Fruit fly (Drosophila melanogaster): ENCODE measurements around the gene ear.
A peak's percentile ranks its signal among the peaks of the same experiment; 100 is the strongest.

The ear gene

DNA sequence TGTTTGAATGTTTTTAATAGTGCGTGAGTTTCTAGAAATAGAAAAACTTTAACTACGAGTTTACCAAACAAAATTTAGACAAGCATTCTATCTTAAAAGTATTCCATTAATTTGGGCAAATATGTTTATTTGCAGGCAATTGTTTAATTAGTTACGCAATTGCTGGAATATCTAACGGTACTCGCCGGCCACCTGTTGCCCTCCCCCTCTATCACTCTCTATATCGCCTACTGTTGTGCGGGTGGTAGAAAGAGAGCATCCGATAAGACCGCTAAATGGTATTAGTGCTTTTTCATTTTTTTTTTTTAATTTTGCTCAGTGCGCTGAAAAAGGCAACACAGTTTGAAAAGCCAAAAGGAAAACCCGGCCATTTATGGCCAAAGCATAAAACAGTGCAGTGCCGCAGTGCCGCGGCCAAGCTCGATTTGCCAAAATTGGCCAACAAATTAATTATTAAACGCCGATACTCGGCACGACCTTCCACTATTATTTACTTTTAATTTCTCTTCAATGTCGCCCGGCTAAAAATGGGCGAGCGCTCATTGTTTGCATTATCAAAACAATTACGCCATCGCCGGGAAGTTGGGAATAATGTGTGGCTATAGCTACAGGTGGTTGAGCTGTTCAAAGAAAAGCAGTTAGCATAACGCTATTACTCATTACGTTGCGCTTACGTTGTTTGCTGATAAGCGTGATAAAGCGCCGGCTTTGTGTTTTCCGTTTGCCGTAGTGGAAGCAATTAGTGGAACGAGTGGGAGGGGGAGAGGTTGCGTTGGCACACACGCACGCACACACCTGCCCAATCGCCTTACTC is 30.5 kb upstream of the ear start (continued):
- no peak for TF ChIP-seq Lpt (GFP tag; optimal IDR thresholded peaks at IDR 0.05)
- no peak for TF ChIP-seq CG3726 (GFP tag; IDR thresholded peaks at IDR 0.05)
- TF ChIP-seq CG2678 (tag; optimal IDR thresholded peaks at IDR 0.05): no peak
- no peak for TF ChIP-seq CG4617 (GFP tag; optimal IDR thresholded peaks at IDR 0.05; ENCODE audit: borderline replicate concordance)
- TF ChIP-seq kah (GFP tag; optimal IDR thresholded peaks at IDR 0.05): peak; percentile 78
- no peak for TF ChIP-seq chinmo (GFP tag; IDR thresholded peaks at IDR 0.05; ENCODE audit: partially characterized antibody)
- peak; percentile 14 for TF ChIP-seq grn (GFP tag; optimal IDR thresholded peaks at IDR 0.05)
- no peak for TF ChIP-seq odd (GFP tag; optimal IDR thresholded peaks at IDR 0.05)
- peak; percentile 18 for TF ChIP-seq CG12769 (tag; optimal IDR thresholded peaks at IDR 0.05)
- no peak for TF ChIP-seq lov (optimal IDR thresholded peaks at IDR 0.05)
- no peak for TF ChIP-seq lov (GFP tag; IDR thresholded peaks at IDR 0.05)
- peak; percentile 19 for TF ChIP-seq sug (tag; optimal IDR thresholded peaks at IDR 0.05)
- TF ChIP-seq Aef1 (GFP tag; IDR thresholded peaks at IDR 0.05): no peak
- no peak for TF ChIP-seq CG4707 (GFP tag; optimal IDR thresholded peaks at IDR 0.05)
- no peak for TF ChIP-seq CG31365 (tag; optimal IDR thresholded peaks at IDR 0.05)
- TF ChIP-seq Atf3 (GFP tag; optimal IDR thresholded peaks at IDR 0.05): no peak
- no peak for TF ChIP-seq repo (GFP tag; optimal IDR thresholded peaks at IDR 0.05)
- TF ChIP-seq CG11247 (GFP tag; IDR thresholded peaks at IDR 0.05): no peak
- TF ChIP-seq Hr39 (optimal IDR thresholded peaks at IDR 0.05): no peak
- no peak for TF ChIP-seq Blimp-1 (GFP tag; optimal IDR thresholded peaks at IDR 0.05)
- no peak for TF ChIP-seq vvl (GFP tag; IDR thresholded peaks at IDR 0.05)
- TF ChIP-seq CkIIα-i1 (GFP tag; IDR thresholded peaks at IDR 0.05): no peak
- no peak for TF ChIP-seq Meics (GFP tag; optimal IDR thresholded peaks at IDR 0.05)
- TF ChIP-seq Six4 (GFP tag; optimal IDR thresholded peaks at IDR 0.05): no peak
- no peak for TF ChIP-seq CG7839 (tag; optimal IDR thresholded peaks at IDR 0.05)
- TF ChIP-seq CG10543 (GFP tag; optimal IDR thresholded peaks at IDR 0.05): no peak
- no peak for TF ChIP-seq fru (optimal IDR thresholded peaks at IDR 0.05)
- TF ChIP-seq CG9437 (GFP tag; optimal IDR thresholded peaks at IDR 0.05): peak; percentile 99
- TF ChIP-seq CG8089 (GFP tag; optimal IDR thresholded peaks at IDR 0.05): no peak
- no peak for TF ChIP-seq MTF-1 (GFP tag; optimal IDR thresholded peaks at IDR 0.05; ENCODE audit: borderline replicate concordance)
- no peak for TF ChIP-seq CG7372 (GFP tag; IDR thresholded peaks at IDR 0.05)
- no peak for TF ChIP-seq CG10979 (tag; optimal IDR thresholded peaks at IDR 0.05)
- peak in 1 of 2 experiments; percentile 9 for TF ChIP-seq eve (GFP tag; optimal IDR thresholded peaks at IDR 0.05)
- TF ChIP-seq ash1 (GFP tag; optimal IDR thresholded peaks at IDR 0.05): no peak
- peak; percentile 74 for TF ChIP-seq sens (GFP tag)
- no peak for TF ChIP-seq Hsf (GFP tag; optimal IDR thresholded peaks at IDR 0.05)
- peak; percentile 32 for TF ChIP-seq CG17912 (GFP tag; optimal IDR thresholded peaks at IDR 0.05)
- no peak for TF ChIP-seq CG10147 (GFP tag; optimal IDR thresholded peaks at IDR 0.05)
- TF ChIP-seq Neu2 (GFP tag; optimal IDR thresholded peaks at IDR 0.05; ENCODE audit: borderline replicate concordance): no peak
- no peak for TF ChIP-seq h (optimal IDR thresholded peaks at IDR 0.05)
- no peak for TF ChIP-seq CG16813 (GFP tag; IDR thresholded peaks at IDR 0.05; ENCODE audit: partially characterized antibody)
- peak; percentile 85 for TF ChIP-seq Med (GFP tag)
- peak in 1 of 2 experiments; percentile 75 for TF ChIP-seq Pdp1 (GFP tag; optimal IDR thresholded peaks at IDR 0.05)
- TF ChIP-seq stwl (tag; optimal IDR thresholded peaks at IDR 0.05): no peak
- TF ChIP-seq vfl (GFP tag; optimal IDR thresholded peaks at IDR 0.05): no peak
- TF ChIP-seq CG13775 (GFP tag; optimal IDR thresholded peaks at IDR 0.05): no peak
- peak; percentile 58 for TF ChIP-seq zen (tag; optimal IDR thresholded peaks at IDR 0.05)
- no peak for TF ChIP-seq CG12659 (GFP tag; optimal IDR thresholded peaks at IDR 0.05)
- TF ChIP-seq ewg (GFP tag; optimal IDR thresholded peaks at IDR 0.05): no peak
- TF ChIP-seq CG8290 (GFP tag; optimal IDR thresholded peaks at IDR 0.05): no peak
- TF ChIP-seq CG8290 (tag; optimal IDR thresholded peaks at IDR 0.05): no peak
